Worm (Caenorhabditis elegans) whole organism, late embryonic: Measurements from ENCODE around the gene nas-22.

ENCODE experiments used
- F13H6.1 ChIP-seq: sonication (generic microtip); optimal IDR thresholded peaks from 2 replicates; lab custom pipeline; 2016; ENCODE audit warnings: missing genetic modification characterization, missing compliant biosample characterization
- K02D7.2 ChIP-seq: sonication (generic microtip); optimal IDR thresholded peaks from 2 replicates; lab custom pipeline; 2017; ENCODE audit warnings: mild to moderate bottlenecking, missing genetic modification characterization, missing compliant biosample characterization
- ahr-1 ChIP-seq: sonication (generic microtip); optimal IDR thresholded peaks from 2 replicates; lab custom pipeline; 2016; ENCODE audit warnings: missing genetic modification characterization, missing compliant biosample characterization
- ceh-14 ChIP-seq: sonication (generic microtip); optimal IDR thresholded peaks from 2 replicates; lab custom pipeline; 2016; ENCODE audit warnings: missing genotype, missing genetic modification characterization, missing compliant biosample characterization
- ceh-18 ChIP-seq: sonication (generic microtip); optimal IDR thresholded peaks from 2 replicates; lab custom pipeline; 2016; ENCODE audit warnings: missing genetic modification characterization, missing compliant biosample characterization
- ceh-19 ChIP-seq: fragments of 200-800 bp; sonication (Bioruptor generic); optimal IDR thresholded peaks from 2 replicates; lab custom pipeline; 2018; ENCODE audit warnings: mild to moderate bottlenecking, missing genetic modification characterization, missing compliant biosample characterization
- ceh-22 ChIP-seq: sonication (generic microtip); optimal IDR thresholded peaks from 2 replicates; lab custom pipeline; 2017; ENCODE audit warnings: missing biosample characterization, missing genetic modification characterization
- ceh-24 ChIP-seq: sonication (generic microtip); optimal IDR thresholded peaks from 2 replicates; lab custom pipeline; 2016; ENCODE audit warnings: mild to moderate bottlenecking, missing genetic modification characterization, missing compliant biosample characterization
- ceh-31 ChIP-seq: sonication (generic microtip); optimal IDR thresholded peaks from 2 replicates; lab custom pipeline; 2016; ENCODE audit warnings: missing genetic modification characterization, missing compliant biosample characterization
- ceh-45 ChIP-seq: fragments of 200-800 bp; sonication (Bioruptor generic); IDR thresholded peaks from 2 replicates; pipeline ENCODE4 v1.3.6; 2022; ENCODE audit warnings: missing genetic modification reagents, missing genetic modification characterization, missing compliant biosample characterization
- ceh-48 ChIP-seq: sonication (generic microtip); optimal IDR thresholded peaks from 2 replicates; lab custom pipeline; 2016; ENCODE audit warnings: missing genetic modification characterization, inconsistent platforms, missing compliant biosample characterization
- che-1 ChIP-seq: sonication (generic microtip); optimal IDR thresholded peaks from 2 replicates; lab custom pipeline; 2016; ENCODE audit warnings: mild to moderate bottlenecking, missing genetic modification characterization, missing compliant biosample characterization
- dmd-4 ChIP-seq: sonication (generic microtip); optimal IDR thresholded peaks from 2 replicates; lab custom pipeline; 2016; ENCODE audit warnings: borderline replicate concordance, missing genetic modification characterization, missing compliant biosample characterization
- dve-1 ChIP-seq: sonication (generic microtip); optimal IDR thresholded peaks from 2 replicates; lab custom pipeline; 2017; ENCODE audit warnings: antibody characterized with exemption, mild to moderate bottlenecking, missing genetic modification characterization, missing compliant biosample characterization
- elt-2 ChIP-seq: sonication (generic microtip); optimal IDR thresholded peaks from 2 replicates; lab custom pipeline; 2016; ENCODE audit warnings: missing genetic modification reagents, missing genetic modification characterization, missing compliant biosample characterization
- fax-1 ChIP-seq: sonication (generic microtip); optimal IDR thresholded peaks from 2 replicates; lab custom pipeline; 2016; ENCODE audit warnings: missing genotype, missing genetic modification characterization, missing compliant biosample characterization
- fkh-10 ChIP-seq: fragments of 150-350 bp; optimal IDR thresholded peaks from 2 replicates; lab custom pipeline; 2014; ENCODE audit warnings: missing biosample characterization, missing genetic modification reagents, missing genetic modification characterization
- gmeb-2 ChIP-seq: sonication (generic microtip); optimal IDR thresholded peaks from 2 replicates; lab custom pipeline; 2016; ENCODE audit warnings: missing genetic modification characterization, inconsistent platforms, missing compliant biosample characterization
- hlh-13 ChIP-seq: fragments of 200-800 bp; sonication (Bioruptor generic); optimal IDR thresholded peaks from 2 replicates; lab custom pipeline; 2018; ENCODE audit warnings: mild to moderate bottlenecking, missing genetic modification characterization, missing compliant biosample characterization
- hlh-15 ChIP-seq: sonication (generic microtip); optimal IDR thresholded peaks from 2 replicates; lab custom pipeline; 2016; ENCODE audit warnings: missing genetic modification characterization, missing compliant biosample characterization
- hlh-30 ChIP-seq: sonication (generic microtip); optimal IDR thresholded peaks from 2 replicates; lab custom pipeline; 2017; ENCODE audit warnings: antibody characterized with exemption, missing genetic modification characterization, missing compliant biosample characterization; ENCODE audit not compliant: insufficient read depth
- hlh-6 ChIP-seq: sonication (generic microtip); optimal IDR thresholded peaks from 2 replicates; lab custom pipeline; 2016; ENCODE audit warnings: missing genotype, missing genetic modification characterization, missing compliant biosample characterization
- hlh-8 ChIP-seq: sonication (generic microtip); optimal IDR thresholded peaks from 2 replicates; lab custom pipeline; 2016; ENCODE audit warnings: missing genotype, missing genetic modification characterization, missing compliant biosample characterization
- lim-6 ChIP-seq: sonication (generic microtip); optimal IDR thresholded peaks from 2 replicates; lab custom pipeline; 2016; ENCODE audit warnings: missing genetic modification characterization, missing compliant biosample characterization
- mec-3 ChIP-seq: sonication (generic microtip); optimal IDR thresholded peaks from 2 replicates; lab custom pipeline; 2016; ENCODE audit warnings: borderline replicate concordance, missing genetic modification characterization, missing compliant biosample characterization
- nfya-1 ChIP-seq: sonication (generic microtip); optimal IDR thresholded peaks from 2 replicates; lab custom pipeline; 2017; ENCODE audit warnings: missing genetic modification characterization, mild to moderate bottlenecking, missing compliant biosample characterization, antibody characterized with exemption, moderate library complexity
- nhr-11 ChIP-seq: fragments of 150-350 bp; optimal IDR thresholded peaks from 2 replicates; lab custom pipeline; 2014; ENCODE audit warnings: missing biosample characterization, missing genetic modification characterization
- npax-4 ChIP-seq: sonication (generic microtip); optimal IDR thresholded peaks from 2 replicates; lab custom pipeline; 2016; ENCODE audit warnings: missing genetic modification characterization, missing compliant biosample characterization
- pax-1 ChIP-seq: fragments of 150-350 bp; optimal IDR thresholded peaks from 2 replicates; lab custom pipeline; 2014; ENCODE audit warnings: missing biosample characterization, missing genetic modification characterization
- pha-2 ChIP-seq: sonication (generic microtip); optimal IDR thresholded peaks from 2 replicates; lab custom pipeline; 2017; ENCODE audit warnings: mild to moderate bottlenecking, missing genetic modification characterization, missing compliant biosample characterization
- pha-4 ChIP-seq: fragments of 150-350 bp; optimal IDR thresholded peaks from 2 replicates; lab custom pipeline; 2018; ENCODE audit warnings: missing biosample characterization, missing genetic modification reagents, missing genetic modification characterization
- pqm-1 ChIP-seq: sonication (generic microtip); optimal IDR thresholded peaks from 2 replicates; lab custom pipeline; 2016; ENCODE audit warnings: missing genetic modification characterization, missing compliant biosample characterization
- pros-1 ChIP-seq: fragments of 150-350 bp; optimal IDR thresholded peaks from 2 replicates; lab custom pipeline; 2014; ENCODE audit warnings: missing biosample characterization, missing genetic modification reagents, missing genetic modification characterization
- ref-2 ChIP-seq: sonication (generic microtip); optimal IDR thresholded peaks from 2 replicates; lab custom pipeline; 2016; ENCODE audit warnings: missing genetic modification characterization, missing compliant biosample characterization
- rnt-1 ChIP-seq: sonication (generic microtip); optimal IDR thresholded peaks from 2 replicates; lab custom pipeline; 2016; ENCODE audit warnings: missing genetic modification characterization, missing compliant biosample characterization
- sox-2 ChIP-seq: fragments of 200-800 bp; sonication (Bioruptor generic); IDR thresholded peaks from 2 replicates; pipeline ENCODE4 v1.3.6; 2022; ENCODE audit warnings: missing genetic modification reagents, missing genetic modification characterization, missing compliant biosample characterization
- sox-4 ChIP-seq: sonication (generic microtip); optimal IDR thresholded peaks from 2 replicates; lab custom pipeline; 2017; ENCODE audit warnings: mild to moderate bottlenecking, missing genetic modification characterization, inconsistent platforms, missing compliant biosample characterization
- syd-9 ChIP-seq: sonication (generic microtip); optimal IDR thresholded peaks from 2 replicates; lab custom pipeline; 2016; ENCODE audit warnings: mild to moderate bottlenecking, missing genetic modification characterization, moderate library complexity, missing compliant biosample characterization
- tbx-2 ChIP-seq: sonication (generic microtip); optimal IDR thresholded peaks from 2 replicates; lab custom pipeline; 2016; ENCODE audit warnings: missing genetic modification characterization, missing compliant biosample characterization
- tbx-7 ChIP-seq: sonication (generic microtip); optimal IDR thresholded peaks from 2 replicates; lab custom pipeline; 2016; ENCODE audit warnings: missing genotype, missing genetic modification characterization, missing compliant biosample characterization
- unc-42 ChIP-seq: sonication (generic microtip); optimal IDR thresholded peaks from 2 replicates; lab custom pipeline; 2016; ENCODE audit warnings: missing genotype, missing genetic modification characterization, missing compliant biosample characterization
- ztf-16 ChIP-seq: sonication (generic microtip); optimal IDR thresholded peaks from 2 replicates; lab custom pipeline; 2017; ENCODE audit warnings: missing genetic modification characterization, missing compliant biosample characterization

nas-22 gene

ce11 chrV:11514677-11515076, 40.2 kb downstream of the nas-22 start, which contains the start of gene C55A6.6:
C55A6.6 (minus strand) TSS chrV:11514737.
- no peak for TF ChIP-seq tbx-2
- no peak for TF ChIP-seq dmd-4
- TF ChIP-seq dve-1 (tag; lab: Kevin White, UChicago): no peak
- TF ChIP-seq ztf-16 (tag; lab: Kevin White, UChicago): no peak
- no peak for TF ChIP-seq nhr-11 (tag; lab: Kevin White, UChicago)
- no peak for TF ChIP-seq gmeb-2
- TF ChIP-seq nfya-1: no peak
- TF ChIP-seq K02D7.2 (tag; lab: Kevin White, UChicago): no peak
- no peak for TF ChIP-seq ceh-45 (GFP tag; lab: Robert Waterston, UW)
- TF ChIP-seq pha-4: no peak
- no peak for TF ChIP-seq sox-4 (tag; lab: Kevin White, UChicago)
- TF ChIP-seq ahr-1: no peak
- TF ChIP-seq che-1 (tag; lab: Kevin White, UChicago): no peak
- no peak for TF ChIP-seq npax-4
- TF ChIP-seq, all 69 proteins: peak for 0

ce11 chrV:11515145-11515544, 40.6 kb downstream of the nas-22 start:
- TF ChIP-seq gmeb-2: no peak
- no peak for TF ChIP-seq lim-6
- TF ChIP-seq dve-1 (tag; lab: Kevin White, UChicago): no peak
- no peak for TF ChIP-seq ceh-48 (tag; lab: Kevin White, UChicago)
- TF ChIP-seq K02D7.2 (tag; lab: Kevin White, UChicago): no peak
- no peak for TF ChIP-seq ceh-14 (tag; lab: Kevin White, UChicago)
- no peak for TF ChIP-seq fkh-10 (GFP tag; lab: Kevin White, UChicago)
- TF ChIP-seq elt-2 (tag; lab: Kevin White, UChicago): no peak
- TF ChIP-seq, all 69 proteins: peak for 0

- TF ChIP-seq hlh-8 (tag; lab: Kevin White, UChicago): no peak
- TF ChIP-seq npax-4: no peak
- no peak for TF ChIP-seq dmd-4
- no peak for TF ChIP-seq fkh-10 (GFP tag; lab: Kevin White, UChicago)
Observed at ce11 chrV:11516141-11516591, 41.7 kb downstream of the nas-22 start, which contains the start of gene sdz-8. sdz-8 (minus strand) TSS chrV:11516191.

DNA sequence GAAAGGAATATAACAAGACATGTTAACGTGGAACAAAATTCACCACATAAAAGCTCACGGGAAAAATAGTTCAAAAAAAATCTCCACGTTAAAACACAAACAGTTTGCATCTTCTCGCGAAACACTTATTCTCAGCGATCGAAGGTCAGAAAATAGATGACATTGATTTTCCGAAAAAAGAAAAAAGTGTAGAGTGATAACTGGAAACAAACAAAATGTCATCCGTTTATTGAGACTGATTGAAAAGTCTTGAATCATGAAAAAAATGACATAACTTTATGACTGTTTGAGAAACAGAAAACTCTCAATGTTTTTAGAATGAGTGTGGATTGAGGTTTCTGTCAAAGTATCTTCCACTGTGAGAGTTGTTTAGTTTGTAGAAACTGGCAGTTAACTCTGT, 43.3 kb downstream of the nas-22 start, which contains the start of gene C55A6.4:
Gene C55A6.4 (minus strand): TSS at position 101 of the 400 bp plus-strand sequence.
- no peak for TF ChIP-seq ceh-31 (tag; lab: Kevin White, UChicago)
- TF ChIP-seq hlh-8 (tag; lab: Kevin White, UChicago): no peak
- TF ChIP-seq ceh-24 (tag; lab: Kevin White, UChicago): no peak
- TF ChIP-seq sox-4 (tag; lab: Kevin White, UChicago): no peak

DNA sequence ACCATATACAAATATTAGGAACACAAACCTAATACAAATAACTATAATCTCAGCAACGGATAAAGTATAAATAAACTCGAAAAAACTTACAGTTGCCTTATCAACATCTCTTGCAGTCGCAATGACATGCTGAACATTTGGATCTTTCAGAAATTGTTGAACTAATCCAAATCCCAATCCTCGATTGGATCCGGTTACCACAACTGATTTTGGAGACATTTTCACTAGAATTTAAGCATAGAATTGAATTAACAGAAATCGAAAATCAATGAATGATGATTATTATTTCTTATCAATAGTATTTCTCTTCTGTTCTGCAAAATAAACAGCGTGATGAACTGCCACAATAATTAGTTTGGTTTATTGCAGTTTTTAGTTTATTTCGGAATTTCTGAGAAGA, 45.7 kb downstream of the nas-22 start, which contains the start of the genes C55A6.11 and C55A6.7:
Gene C55A6.11 (plus strand): TSS at position 301 of the 400 bp plus-strand sequence.
Gene C55A6.7 (minus strand): TSS at position 316 of the 400 bp plus-strand sequence.
- TF ChIP-seq ceh-14 (tag; lab: Kevin White, UChicago): no peak
- TF ChIP-seq ceh-18: no peak
- TF ChIP-seq ceh-24 (tag; lab: Kevin White, UChicago): no peak
- TF ChIP-seq mec-3: no peak
- no peak for TF ChIP-seq F13H6.1
- no peak for TF ChIP-seq tbx-7 (tag; lab: Kevin White, UChicago)
- no peak for TF ChIP-seq sox-2 (GFP tag; lab: Robert Waterston, UW)
- no peak for TF ChIP-seq pqm-1 (tag; lab: Kevin White, UChicago)
- no peak for TF ChIP-seq pros-1 (tag; lab: Kevin White, UChicago)
- TF ChIP-seq, all 69 proteins: peak for 0

ce11 chrV:11521448-11521847, 46.9 kb downstream of the nas-22 start, which contains the start of gene pafo-1:
pafo-1 (plus strand) TSS chrV:11521703.
- TF ChIP-seq elt-2 (tag; lab: Kevin White, UChicago) (peak; percentile 74), pha-4 (no peak), ceh-48 (tag; lab: Kevin White, UChicago) (peak; percentile 33), fax-1 (tag; lab: Kevin White, UChicago) (no peak), ceh-19 (GFP tag; lab: Kevin White, UChicago) (no peak), tbx-2 (peak; percentile 57), pax-1 (tag; lab: Kevin White, UChicago) (no peak), hlh-30 (peak; percentile 29), pros-1 (tag; lab: Kevin White, UChicago) (no peak), ceh-22 (tag; lab: Kevin White, UChicago) (no peak), hlh-13 (no peak), pqm-1 (tag; lab: Kevin White, UChicago) (no peak), rnt-1 (tag; lab: Kevin White, UChicago) (peak; percentile 25), pha-2 (tag; lab: Kevin White, UChicago) (no peak), hlh-8 (tag; lab: Kevin White, UChicago) (no peak), tbx-7 (tag; lab: Kevin White, UChicago) (peak; percentile 16), unc-42 (tag; lab: Kevin White, UChicago) (no peak), ahr-1 (no peak), syd-9 (tag; lab: Kevin White, UChicago) (no peak), hlh-15 (tag; lab: Kevin White, UChicago) (no peak), ref-2 (tag; lab: Kevin White, UChicago) (no peak), hlh-6 (tag; lab: Kevin White, UChicago) (no peak)
